Worm (Caenorhabditis elegans): ENCODE data around the gene tps-1.

- TF ChIP-seq ama-1 (optimal IDR thresholded peaks at IDR 0.05), result no peak
- TF ChIP-seq pes-1 (GFP tag; IDR thresholded peaks at IDR 0.05), result no peak
- TF ChIP-seq tra-4 (tag; optimal IDR thresholded peaks at IDR 0.05), result no peak
- no peak for TF ChIP-seq tbx-37 (GFP tag; conservative IDR thresholded peaks at IDR 0.05)
- TF ChIP-seq sea-1 (GFP tag; conservative IDR thresholded peaks at IDR 0.05), result no peak
- TF ChIP-seq aly-1 (tag; optimal IDR thresholded peaks at IDR 0.05), result no peak
- TF ChIP-seq scrt-1 (GFP tag; IDR thresholded peaks at IDR 0.05), result no peak
- no peak for TF ChIP-seq flt-1 (GFP tag; IDR thresholded peaks at IDR 0.05)
- TF ChIP-seq ceh-13 (GFP tag; optimal IDR thresholded peaks at IDR 0.05), result no peak
These were observed 45.5 kb downstream of the tps-1 start, which contains the start of gene pbo-6 for ce11 chrX:17428803-17429202.
